Worm (Caenorhabditis elegans) whole organism, early embryonic: ENCODE data around the gene epg-6.

ENCODE experiments used
- aly-1 ChIP-seq: sonication (generic microtip); optimal IDR thresholded peaks from 2 replicates; lab custom pipeline; 2016; ENCODE audit warnings: missing genetic modification characterization, missing compliant biosample characterization
- pes-1 ChIP-seq: fragments of 200-800 bp; sonication (Bioruptor generic); IDR thresholded peaks from 2 replicates; pipeline ENCODE4 v1.3.6; 2022; ENCODE audit warnings: missing genetic modification reagents, missing genetic modification characterization, missing compliant biosample characterization
- scrt-1 ChIP-seq: fragments of 200-800 bp; sonication (Bioruptor generic); IDR thresholded peaks from 2 replicates; pipeline ENCODE4 v1.3.6; 2022; ENCODE audit warnings: missing genetic modification characterization, missing compliant biosample characterization
- tra-4 ChIP-seq: sonication (generic microtip); optimal IDR thresholded peaks from 2 replicates; lab custom pipeline; 2017; ENCODE audit warnings: missing genetic modification characterization, missing compliant biosample characterization

- TF ChIP-seq pes-1 (GFP tag; lab: Robert Waterston, UW) (no peak), aly-1 (tag; lab: Kevin White, UChicago) (no peak), tra-4 (tag; lab: Kevin White, UChicago) (no peak), scrt-1 (GFP tag; lab: Robert Waterston, UW) (no peak)
These were observed 46.1 kb upstream of the epg-6 start, which contains the start of gene orc-4 for ce11 chrIII:10646094-10646493.
